Worm (Caenorhabditis elegans) whole organism, L2 larva: ENCODE measurements around the gene gtbp-1.

ENCODE experiments used
- ZK546.5 ChIP-seq: sonication (generic microtip); optimal IDR thresholded peaks from 2 replicates; lab custom pipeline; 2017; ENCODE audit warnings: missing biosample characterization, missing genetic modification characterization
- aly-2 ChIP-seq: fragments of 150-350 bp; optimal IDR thresholded peaks from 2 replicates; lab custom pipeline; 2014; ENCODE audit warnings: missing biosample characterization, missing genetic modification characterization
- ama-1 ChIP-seq: fragments of 150-350 bp; optimal IDR thresholded peaks from 2 replicates; lab custom pipeline; 2018; ENCODE audit warnings: inconsistent platforms
- blmp-1 ChIP-seq: sonication (generic microtip); optimal IDR thresholded peaks from 2 replicates; lab custom pipeline; 2017; ENCODE audit warnings: missing genetic modification characterization, mild to moderate bottlenecking, missing compliant biosample characterization, antibody characterized with exemption, moderate library complexity; ENCODE audit not compliant: insufficient read depth
- ceh-16 ChIP-seq: fragments of 150-350 bp; optimal IDR thresholded peaks from 2 replicates; lab custom pipeline; 2014; ENCODE audit warnings: missing biosample characterization, missing genetic modification characterization
- egl-27 ChIP-seq: sonication (generic microtip); optimal IDR thresholded peaks from 3 replicates; lab custom pipeline; 2017; ENCODE audit warnings: missing biosample characterization, missing genetic modification reagents, missing genetic modification characterization
- fos-1 ChIP-seq: fragments of 150-350 bp; optimal IDR thresholded peaks from 2 replicates; lab custom pipeline; 2014; ENCODE audit warnings: missing biosample characterization, missing genetic modification characterization
- lin-11 ChIP-seq: fragments of 150-350 bp; sonication (generic microtip); optimal IDR thresholded peaks from 2 replicates; lab custom pipeline; 2014; ENCODE audit warnings: missing biosample characterization, missing genetic modification characterization, inconsistent platforms, mixed read lengths
- nhr-11 ChIP-seq: fragments of 150-350 bp; optimal IDR thresholded peaks from 2 replicates; lab custom pipeline; 2014; ENCODE audit warnings: missing biosample characterization, missing genetic modification characterization
- nhr-237 ChIP-seq: fragments of 150-350 bp; optimal IDR thresholded peaks from 2 replicates; lab custom pipeline; 2014; ENCODE audit warnings: missing biosample characterization, missing genetic modification characterization
- sem-4 ChIP-seq: fragments of 150-350 bp; optimal IDR thresholded peaks from 2 replicates; lab custom pipeline; 2014; ENCODE audit warnings: missing biosample characterization, missing genetic modification reagents, missing genetic modification characterization
- snpc-4 ChIP-seq: fragments of 150-350 bp; optimal IDR thresholded peaks from 2 replicates; lab custom pipeline; 2014; ENCODE audit warnings: missing biosample characterization, missing genetic modification characterization
- unc-55 ChIP-seq: fragments of 150-350 bp; sonication (generic microtip); optimal IDR thresholded peaks from 3 replicates; lab custom pipeline; 2014; ENCODE audit warnings: missing biosample characterization, missing genetic modification reagents, missing genetic modification characterization
- ztf-1 ChIP-seq: fragments of 200-800 bp; sonication (Bioruptor generic); conservative IDR thresholded peaks from 2 replicates; pipeline ENCODE4 v1.3.6; 2022; ENCODE audit warnings: missing genetic modification characterization, missing compliant biosample characterization

ce11 chrIV:10161706-10162105 is 33.0 kb upstream of the gtbp-1 start, which contains the start of gene pps-1:
- TF ChIP-seq snpc-4 (tag; lab: Kevin White, UChicago) (no peak), blmp-1 (tag; lab: Kevin White, UChicago) (no peak), egl-27 (tag; lab: Kevin White, UChicago) (no peak), lin-11 (tag; lab: Kevin White, UChicago) (no peak), nhr-11 (tag; lab: Kevin White, UChicago) (no peak), sem-4 (tag; lab: Kevin White, UChicago) (no peak), nhr-237 (tag; lab: Kevin White, UChicago) (no peak), ZK546.5 (no peak), ztf-1 (GFP tag; lab: Robert Waterston, UW) (no peak), aly-2 (no peak), ceh-16 (tag; lab: Kevin White, UChicago) (no peak), fos-1 (tag; lab: Kevin White, UChicago) (no peak), unc-55 (GFP tag; lab: Kevin White, UChicago) (no peak), ama-1 (no peak)
